Worm (Caenorhabditis elegans): ENCODE results near the gene clc-20.
A peak's percentile ranks its signal among the peaks of the same experiment; 100 is the strongest.

clc-20 gene

ce11 chrIII:872373-872772 lies at the start of gene clc-20, which contains the start of gene T24C4.3:
Gene clc-20 (plus strand): TSS chrIII:872583.
Gene T24C4.3 (minus strand): TSS chrIII:872473.
- no peak for TF ChIP-seq alr-1 (tag; optimal IDR thresholded peaks at IDR 0.05; ENCODE audit: borderline replicate concordance)
- no peak for TF ChIP-seq unc-98 (GFP tag; IDR thresholded peaks at IDR 0.05)
- TF ChIP-seq mab-9 (GFP tag; IDR thresholded peaks at IDR 0.05) = no peak
- TF ChIP-seq dsc-1 (tag; optimal IDR thresholded peaks at IDR 0.05) = peak; percentile 72
- peak; percentile 28 for TF ChIP-seq sox-4 (tag; optimal IDR thresholded peaks at IDR 0.05)
- no peak for TF ChIP-seq ceh-90 (tag; optimal IDR thresholded peaks at IDR 0.05)
- no peak for TF ChIP-seq ceh-63 (GFP tag; optimal IDR thresholded peaks at IDR 0.05)
- TF ChIP-seq grh-1 (GFP tag; IDR thresholded peaks at IDR 0.05) = no peak
- no peak for TF ChIP-seq mef-2 (tag; optimal IDR thresholded peaks at IDR 0.05)
- TF ChIP-seq xbp-1 (tag; optimal IDR thresholded peaks at IDR 0.05) = no peak
- TF ChIP-seq hpl-2 (GFP tag; optimal IDR thresholded peaks at IDR 0.05) = no peak
- no peak for TF ChIP-seq ztf-4 (tag; optimal IDR thresholded peaks at IDR 0.05)
- TF ChIP-seq efl-3 (GFP tag; optimal IDR thresholded peaks at IDR 0.05) = no peak
- no peak for TF ChIP-seq sup-37 (GFP tag; optimal IDR thresholded peaks at IDR 0.05)
- no peak for TF ChIP-seq egl-27 (tag; optimal IDR thresholded peaks at IDR 0.05)
- TF ChIP-seq pax-3 (tag; optimal IDR thresholded peaks at IDR 0.05) = no peak
- no peak for TF ChIP-seq ets-5 (GFP tag; IDR thresholded peaks at IDR 0.05)
- no peak for TF ChIP-seq C16A3.4 (tag; optimal IDR thresholded peaks at IDR 0.05)
- TF ChIP-seq fkh-10 (GFP tag; optimal IDR thresholded peaks at IDR 0.05) = no peak
- peak; percentile 23 for TF ChIP-seq fkh-8 (tag; optimal IDR thresholded peaks at IDR 0.05)
- TF ChIP-seq isw-1 (GFP tag; IDR thresholded peaks at IDR 0.05) = no peak
- no peak for TF ChIP-seq unc-62 (GFP tag; optimal IDR thresholded peaks at IDR 0.05)
- no peak for TF ChIP-seq snpc-4 (tag; optimal IDR thresholded peaks at IDR 0.05)
- no peak for TF ChIP-seq lsy-2 (tag; optimal IDR thresholded peaks at IDR 0.05)
- no peak for TF ChIP-seq lin-15B (tag; optimal IDR thresholded peaks at IDR 0.05)

DNA sequence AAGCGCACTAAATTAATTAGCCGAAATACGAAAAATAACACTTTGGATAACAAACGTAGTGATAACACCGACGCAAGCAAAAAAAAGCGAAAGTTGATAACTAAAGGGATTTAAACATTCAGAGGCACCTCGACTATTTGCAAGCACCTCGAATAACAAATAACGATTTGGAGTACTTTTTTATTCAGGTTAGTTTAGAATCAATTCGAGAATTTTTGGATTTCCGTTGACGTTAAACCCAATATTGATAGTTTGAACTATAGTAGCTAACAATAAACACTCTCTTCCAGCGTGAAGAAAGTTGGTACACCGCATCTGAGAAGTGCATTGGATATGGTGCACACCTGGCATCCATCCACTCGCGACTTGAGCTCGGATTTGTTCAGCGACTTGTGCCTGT lies 47.1 kb upstream of the clc-20 start:
- TF ChIP-seq unc-62 (GFP tag; optimal IDR thresholded peaks at IDR 0.05) = no peak
- TF ChIP-seq blmp-1 (tag; optimal IDR thresholded peaks at IDR 0.05) = peak; percentile 28

DNA sequence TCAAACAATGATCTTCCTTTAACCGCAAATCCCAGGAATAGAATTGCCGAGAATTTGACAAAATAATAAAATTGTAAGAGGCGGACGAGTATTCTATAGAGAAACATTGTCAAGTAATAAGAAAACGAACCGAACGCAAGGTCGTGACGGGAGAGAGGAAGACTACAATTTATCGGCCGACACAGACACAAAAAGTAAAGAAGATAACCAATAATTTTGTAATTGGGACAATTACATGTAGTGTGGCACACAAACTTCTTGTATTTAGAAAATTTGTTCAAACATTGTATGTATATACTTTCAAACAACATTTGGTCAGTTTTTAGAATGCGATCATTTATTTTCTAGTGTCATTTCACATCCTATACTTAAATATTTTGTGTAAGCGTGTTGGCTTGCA lies 40.4 kb upstream of the clc-20 start, which contains the start of gene ceeh-1:
Gene ceeh-1, minus strand, starts transcription at position 317 of the 400 bp plus-strand sequence.
- TF ChIP-seq nhr-20 (tag; optimal IDR thresholded peaks at IDR 0.05) (peak; percentile 3), unc-62 (GFP tag; optimal IDR thresholded peaks at IDR 0.05) (no peak), nhr-47 (tag; optimal IDR thresholded peaks at IDR 0.05) (no peak), nhr-85 (tag) (peak; percentile 45), sptf-1 (tag; optimal IDR thresholded peaks at IDR 0.05) (no peak), lsy-2 (tag; optimal IDR thresholded peaks at IDR 0.05) (peak in 1 of 2 experiments; percentile 13), nhr-71 (tag; optimal IDR thresholded peaks at IDR 0.05) (no peak), fkh-4 (tag; optimal IDR thresholded peaks at IDR 0.05; ENCODE audit: borderline replicate concordance) (no peak), F16B12.6 (tag; optimal IDR thresholded peaks at IDR 0.05) (no peak), lin-14 (GFP tag; optimal IDR thresholded peaks at IDR 0.05) (peak; percentile 47), elt-3 (tag; optimal IDR thresholded peaks at IDR 0.05) (peak in 1 of 6 experiments; percentile 27), unc-130 (tag; optimal IDR thresholded peaks at IDR 0.05) (no peak)

DNA sequence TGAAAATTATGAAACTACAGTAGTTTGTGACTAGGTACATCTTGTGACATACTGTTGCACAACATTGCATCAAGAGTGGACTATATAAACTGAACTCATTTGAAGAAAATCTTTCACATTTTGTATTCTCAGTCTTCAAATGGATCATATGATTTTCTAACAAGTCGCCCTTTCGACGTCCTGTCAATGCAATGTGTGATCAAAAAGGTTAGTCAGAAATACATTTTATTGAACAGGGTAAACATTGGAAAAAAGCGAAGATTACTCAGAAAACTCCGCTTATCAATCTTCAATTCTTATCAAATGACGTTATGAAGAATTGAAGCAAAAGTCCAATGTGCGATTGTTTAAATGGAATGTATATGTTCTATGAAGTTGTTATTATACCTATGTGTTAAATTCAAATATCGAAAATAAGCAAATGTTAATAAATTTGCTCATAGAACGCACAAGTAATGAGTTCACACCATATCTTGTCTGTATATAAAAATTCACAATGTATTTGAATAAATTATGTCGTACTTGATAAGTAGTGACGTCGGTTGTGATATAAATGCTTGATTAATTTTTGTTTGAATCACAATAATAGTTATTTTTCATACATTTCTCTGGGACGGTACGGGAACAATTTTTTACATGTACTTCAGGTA lies 39.4 kb upstream of the clc-20 start, which contains the start of gene zip-2:
Gene zip-2, plus strand, starts transcription at position 128 of the 650 bp plus-strand sequence.
- TF ChIP-seq lin-15B (tag; optimal IDR thresholded peaks at IDR 0.05) (no peak), pax-3 (tag; optimal IDR thresholded peaks at IDR 0.05) (no peak), lin-13 (GFP tag; optimal IDR thresholded peaks at IDR 0.05) (no peak), efl-1 (optimal IDR thresholded peaks at IDR 0.05) (no peak), efl-1 (GFP tag; optimal IDR thresholded peaks at IDR 0.05 in 1 of 2) (peak in 1 of 2 experiments; percentile 90), lir-3 (tag; optimal IDR thresholded peaks at IDR 0.05; ENCODE audit: poor library complexity) (peak; percentile 7), sox-4 (tag; optimal IDR thresholded peaks at IDR 0.05) (no peak), F16B12.6 (tag; optimal IDR thresholded peaks at IDR 0.05) (no peak), nhr-47 (tag; optimal IDR thresholded peaks at IDR 0.05) (peak; percentile 5), ama-1 (optimal IDR thresholded peaks at IDR 0.05) (no peak), mab-9 (GFP tag; IDR thresholded peaks at IDR 0.05) (no peak), skn-1 (tag; optimal IDR thresholded peaks at IDR 0.05) (no peak), tbx-2 (tag; optimal IDR thresholded peaks at IDR 0.05) (no peak), nhr-20 (tag; optimal IDR thresholded peaks at IDR 0.05) (peak; percentile 72), zag-1 (tag; optimal IDR thresholded peaks at IDR 0.05) (no peak), ceh-63 (GFP tag; optimal IDR thresholded peaks at IDR 0.05) (no peak), nhr-76 (tag; optimal IDR thresholded peaks at IDR 0.05) (no peak), ets-5 (GFP tag; IDR thresholded peaks at IDR 0.05) (no peak), aha-1 (tag; optimal IDR thresholded peaks at IDR 0.05) (no peak), egl-27 (tag; optimal IDR thresholded peaks at IDR 0.05) (no peak), elt-3 (tag; optimal IDR thresholded peaks at IDR 0.05) (peak in 2 of 6 experiments; percentile 54 to 74), fkh-10 (GFP tag; optimal IDR thresholded peaks at IDR 0.05) (no peak), nhr-12 (tag; optimal IDR thresholded peaks at IDR 0.05) (no peak)

Data from whole organism, L1 larva.